Fruit fly (Drosophila melanogaster) ovary, adult (tissue): ENCODE results near the gene X11Lbeta.

ENCODE experiments used
- CG17801 ChIP-seq: fragments of 200-800 bp; optimal IDR thresholded peaks from 2 replicates; lab custom pipeline; 2019; ENCODE audit warnings: missing biosample characterization, mild to moderate bottlenecking, missing genetic modification characterization, moderate library complexity; ENCODE audit not compliant: partially characterized antibody

X11Lbeta gene

dm6 chrX:10734763-10735681 lies 107.5 kb downstream of the X11Lbeta start:
- no peak for TF ChIP-seq CG17801

- no peak for TF ChIP-seq CG17801
Measured at dm6 chrX:10735682-10736353, 108.3 kb downstream of the X11Lbeta start.

- no peak for TF ChIP-seq CG17801
Measured at dm6 chrX:10737422-10738150, 110.0 kb downstream of the X11Lbeta start.

- no peak for TF ChIP-seq CG17801
Measured at dm6 chrX:10738151-10738430, 110.6 kb downstream of the X11Lbeta start.

- no peak for TF ChIP-seq CG17801
Measured at dm6 chrX:10738835-10739371, 111.4 kb downstream of the X11Lbeta start.

- TF ChIP-seq CG17801, result no peak
Measured at dm6 chrX:10739614-10740436, 112.3 kb downstream of the X11Lbeta start.

- TF ChIP-seq CG17801, result no peak
Measured at dm6 chrX:10740953-10741500, 113.5 kb downstream of the X11Lbeta start.

- no peak for TF ChIP-seq CG17801
Measured at dm6 chrX:10741754-10742577, 114.4 kb downstream of the X11Lbeta start.

- TF ChIP-seq CG17801, result peak; percentile 16
Measured at dm6 chrX:10742578-10742976, 115.0 kb downstream of the X11Lbeta start.

- TF ChIP-seq CG17801, result no peak
Measured at dm6 chrX:10743825-10744224, 116.3 kb downstream of the X11Lbeta start.

dm6 chrX:10744315-10744767 lies 116.8 kb downstream of the X11Lbeta start, which contains the start of gene ras:
Gene ras (plus strand): TSS chrX:10744502.
- no peak for TF ChIP-seq CG17801

- peak; percentile 19 for TF ChIP-seq CG17801
Measured at dm6 chrX:10744773-10745589, 117.4 kb downstream of the X11Lbeta start, which contains the start of gene stx. Gene stx (minus strand): TSS chrX:10744943.

- TF ChIP-seq CG17801, result no peak
Measured at dm6 chrX:10745590-10745953, 118.0 kb downstream of the X11Lbeta start.

- no peak for TF ChIP-seq CG17801
Measured at dm6 chrX:10748647-10749046, 121.1 kb downstream of the X11Lbeta start.
